Worm (Caenorhabditis elegans) whole organism, mixed stage, embryonic: ENCODE data around the gene bath-45.

Experiments
- lsy-2 ChIP-seq: fragments of 150-350 bp; optimal IDR thresholded peaks from 2 replicates; lab custom pipeline; 2014; ENCODE audit warnings: missing biosample characterization, missing genetic modification characterization
- nhr-237 ChIP-seq: fragments of 150-350 bp; optimal IDR thresholded peaks from 2 replicates; lab custom pipeline; 2014; ENCODE audit warnings: missing biosample characterization, missing genetic modification characterization
- nhr-76 ChIP-seq: sonication (generic microtip); optimal IDR thresholded peaks from 2 replicates; lab custom pipeline; 2017; ENCODE audit warnings: missing biosample characterization, missing genetic modification characterization
- snpc-4 ChIP-seq: fragments of 150-350 bp; optimal IDR thresholded peaks from 2 replicates; lab custom pipeline; 2014; ENCODE audit warnings: missing biosample characterization, missing genetic modification characterization

- TF ChIP-seq snpc-4 (tag; lab: Kevin White, UChicago) (no peak), nhr-76 (no peak), nhr-237 (tag; lab: Kevin White, UChicago) (no peak), lsy-2 (tag; lab: Kevin White, UChicago) (no peak)
Measured at ce11 chrII:13152409-13152808, 29.6 kb downstream of the bath-45 start.
